Fruit fly (Drosophila melanogaster): ENCODE results near the gene Trmt61.

Gene Trmt61

dm6 chr3R:26020244-26021171, 38.8 kb upstream of the Trmt61 start (continued):
- TF ChIP-seq Myb (GFP tag; optimal IDR thresholded peaks at IDR 0.05) (no peak), az2 (GFP tag; optimal IDR thresholded peaks at IDR 0.05) (peak; percentile 67), lilli (GFP tag; optimal IDR thresholded peaks at IDR 0.05) (peak; percentile 45), BtbVII (GFP tag; optimal IDR thresholded peaks at IDR 0.05) (peak; percentile 54), Nf-YB (GFP tag; optimal IDR thresholded peaks at IDR 0.05) (peak; percentile 98), Nf-YC (tag; optimal IDR thresholded peaks at IDR 0.05) (peak; percentile 98), Xrp1 (GFP tag; IDR thresholded peaks at IDR 0.05) (peak; percentile 78), E2f1 (GFP tag; IDR thresholded peaks at IDR 0.05) (peak; percentile 62), ci (GFP tag; IDR thresholded peaks at IDR 0.05) (peak; percentile 51; the same call in 1 of the 3 replicates), gem (tag; optimal IDR thresholded peaks at IDR 0.05) (peak; percentile 88), aop (GFP tag; IDR thresholded peaks at IDR 0.05) (no peak), Spps (tag; optimal IDR thresholded peaks at IDR 0.05) (peak; percentile 59), Ets65A (GFP tag) (no peak), Oaz (GFP tag; IDR thresholded peaks at IDR 0.05) (0 out of 2 replicates have a peak, but pooled peaks have one; percentile 18), trem (tag; optimal IDR thresholded peaks at IDR 0.05) (peak; percentile 37), sna (GFP tag; IDR thresholded peaks at IDR 0.05; ENCODE audit: partially characterized antibody) (no peak), Usf (GFP tag; optimal IDR thresholded peaks at IDR 0.05) (peak; percentile 1), hbn (GFP tag; IDR thresholded peaks at IDR 0.05; ENCODE audit: partially characterized antibody) (no peak), H15 (GFP tag; IDR thresholded peaks at IDR 0.05) (no peak; the same call in 2 of the 3 replicates), vvl (GFP tag; IDR thresholded peaks at IDR 0.05) (peak; percentile 62), slbo (GFP tag; IDR thresholded peaks at IDR 0.05) (peak; percentile 43), tll (GFP tag; optimal IDR thresholded peaks at IDR 0.05) (no peak), Chrac-16 (GFP tag; optimal IDR thresholded peaks at IDR 0.05) (peak; percentile 70), CG18619 (GFP tag; optimal IDR thresholded peaks at IDR 0.05) (peak; percentile 33), CG5953 (GFP tag; IDR thresholded peaks at IDR 0.05) (0 out of 2 replicates have a peak, but pooled peaks have one; percentile 26), hth (optimal IDR thresholded peaks at IDR 0.05) (no peak), trh (GFP tag; optimal IDR thresholded peaks at IDR 0.05) (peak; percentile 43), CG13287 (GFP tag; IDR thresholded peaks at IDR 0.05; ENCODE audit: partially characterized antibody) (peak; percentile 34; the same call in 1 of the 2 replicates), CG7357 (GFP tag; IDR thresholded peaks at IDR 0.05) (no peak), CG1832 (GFP tag; optimal IDR thresholded peaks at IDR 0.05) (peak; percentile 43), CG10274 (GFP tag; optimal IDR thresholded peaks at IDR 0.05) (peak; percentile 14), pzg (GFP tag; optimal IDR thresholded peaks at IDR 0.05) (no peak), ERR (GFP tag; optimal IDR thresholded peaks at IDR 0.05) (no peak), ap (GFP tag; IDR thresholded peaks at IDR 0.05) (0 out of 2 replicates have a peak, but pooled peaks have one; percentile 33), CG14965 (GFP tag; optimal IDR thresholded peaks at IDR 0.05; ENCODE audit: borderline replicate concordance) (no peak), CG9797 (GFP tag; optimal IDR thresholded peaks at IDR 0.05) (no peak), br (optimal IDR thresholded peaks at IDR 0.05) (no peak), CG4617 (GFP tag; optimal IDR thresholded peaks at IDR 0.05; ENCODE audit: borderline replicate concordance) (no peak), CG6689 (GFP tag; IDR thresholded peaks at IDR 0.05) (peak; percentile 64), CG10366 (GFP tag; IDR thresholded peaks at IDR 0.05) (peak; percentile 63), CG1529 (GFP tag; optimal IDR thresholded peaks at IDR 0.05) (peak; percentile 49), knrl (GFP tag; IDR thresholded peaks at IDR 0.05; ENCODE audit: partially characterized antibody) (no peak), MESR4 (GFP tag; optimal IDR thresholded peaks at IDR 0.05) (no peak), esg (GFP tag; conservative IDR thresholded peaks at IDR 0.05) (peak; percentile 56), nom (GFP tag; optimal IDR thresholded peaks at IDR 0.05) (peak; percentile 10), CG11723 (GFP tag; optimal IDR thresholded peaks at IDR 0.05) (peak; percentile 28), psq (GFP tag; optimal IDR thresholded peaks at IDR 0.05) (no peak), CG10959 (GFP tag; IDR thresholded peaks at IDR 0.05) (no peak)
